Worm (Caenorhabditis elegans) whole organism, L1 larva: ENCODE measurements around the gene T03G6.3.
A peak's percentile ranks its signal among the peaks of the same experiment; 100 is the strongest.

Experiments
- efl-3 ChIP-seq: fragments of 200-800 bp; sonication (Bioruptor generic); optimal IDR thresholded peaks from 2 replicates; lab custom pipeline; 2018; ENCODE audit warnings: mild to moderate bottlenecking, missing genetic modification characterization, missing compliant biosample characterization
- nhr-237 ChIP-seq: fragments of 150-350 bp; optimal IDR thresholded peaks from 2 replicates; lab custom pipeline; 2014; ENCODE audit warnings: missing biosample characterization, missing genetic modification characterization
- nhr-77 ChIP-seq: fragments of 150-350 bp; optimal IDR thresholded peaks from 2 replicates; lab custom pipeline; 2014; ENCODE audit warnings: missing biosample characterization, missing genetic modification characterization
- snu-23 ChIP-seq: sonication (generic microtip); optimal IDR thresholded peaks from 2 replicates; lab custom pipeline; 2016; ENCODE audit warnings: missing genetic modification characterization, missing compliant biosample characterization
- sptf-1 ChIP-seq: fragments of 150-350 bp; optimal IDR thresholded peaks from 2 replicates; lab custom pipeline; 2014; ENCODE audit warnings: missing biosample characterization, missing genetic modification characterization
- tlp-1 ChIP-seq: fragments of 150-350 bp; optimal IDR thresholded peaks from 2 replicates; lab custom pipeline; 2014; ENCODE audit warnings: missing biosample characterization, missing genetic modification characterization

DNA sequence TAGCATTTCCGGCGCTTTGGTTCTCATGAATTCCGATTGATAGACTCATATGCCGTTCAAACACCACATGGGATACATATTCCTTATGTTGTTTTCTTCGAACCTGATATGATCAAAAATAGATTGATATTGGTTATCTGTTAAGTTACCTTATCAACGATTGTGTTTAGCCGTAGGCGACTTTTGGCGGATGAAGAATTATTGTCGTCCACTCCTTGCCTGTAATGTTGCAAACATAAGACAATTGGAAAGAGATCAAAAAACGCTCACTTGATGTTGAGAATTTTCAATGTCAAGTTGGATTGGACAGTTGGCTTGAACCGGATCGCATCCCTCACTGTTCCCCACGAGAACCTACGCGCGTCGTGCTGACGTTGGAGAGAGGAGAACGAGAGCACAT lies 47.8 kb downstream of the T03G6.3 start:
- TF ChIP-seq tlp-1 (tag; lab: Kevin White, UChicago), result no peak
- no peak for TF ChIP-seq nhr-77
- TF ChIP-seq nhr-237 (tag; lab: Kevin White, UChicago), result no peak
- TF ChIP-seq sptf-1, result no peak
- no peak for TF ChIP-seq efl-3 (GFP tag; lab: Kevin White, UChicago)
- TF ChIP-seq snu-23 (GFP tag; lab: Kevin White, UChicago), result peak; percentile 30
